Worm (Caenorhabditis elegans): ENCODE measurements around the gene fipr-13.
A peak's percentile ranks its signal among the peaks of the same experiment; 100 is the strongest.

Gene fipr-13

ce11 chrV:10084864-10085263 lies 20.5 kb downstream of the fipr-13 start, which contains the start of gene R04B5.6:
Gene R04B5.6 (plus strand): TSS chrV:10085164.
- TF ChIP-seq ztf-4 (tag; optimal IDR thresholded peaks at IDR 0.05) (peak; percentile 18), nhr-76 (tag; optimal IDR thresholded peaks at IDR 0.05) (peak; percentile 63), pqm-1 (tag; optimal IDR thresholded peaks at IDR 0.05) (no peak)

ce11 chrV:10086141-10086540 lies 21.8 kb downstream of the fipr-13 start:
- TF ChIP-seq egl-27 (tag; optimal IDR thresholded peaks at IDR 0.05) (no peak), nfya-1 (tag; optimal IDR thresholded peaks at IDR 0.05; ENCODE audit: insufficient read depth) (no peak), mml-1 (tag; optimal IDR thresholded peaks at IDR 0.05) (no peak), ceh-82 (tag; optimal IDR thresholded peaks at IDR 0.05) (no peak), nhr-67 (tag; optimal IDR thresholded peaks at IDR 0.05) (no peak), nhr-76 (tag; optimal IDR thresholded peaks at IDR 0.05) (peak; percentile 35), mdl-1 (tag; optimal IDR thresholded peaks at IDR 0.05) (no peak)

ce11 chrV:10087103-10087502 lies 22.8 kb downstream of the fipr-13 start, which contains the start of gene R04B5.5:
Gene R04B5.5 (plus strand): TSS chrV:10087480.
- TF ChIP-seq ZK546.5 (tag; optimal IDR thresholded peaks at IDR 0.05), result no peak
- no peak for TF ChIP-seq ceh-82 (tag; optimal IDR thresholded peaks at IDR 0.05)
- peak; percentile 91 for TF ChIP-seq elt-2 (tag; optimal IDR thresholded peaks at IDR 0.05)
- no peak for TF ChIP-seq unc-62 (GFP tag; optimal IDR thresholded peaks at IDR 0.05)
- no peak for TF ChIP-seq fkh-10 (GFP tag; optimal IDR thresholded peaks at IDR 0.05)
- TF ChIP-seq nhr-67 (tag; optimal IDR thresholded peaks at IDR 0.05), result no peak
- peak; percentile 62 for TF ChIP-seq nhr-76 (tag; optimal IDR thresholded peaks at IDR 0.05)
- TF ChIP-seq pqm-1 (tag; optimal IDR thresholded peaks at IDR 0.05), result peak; percentile 81
- TF ChIP-seq ceh-16 (tag; optimal IDR thresholded peaks at IDR 0.05), result no peak
- peak; percentile 60 for TF ChIP-seq nhr-23 (tag; optimal IDR thresholded peaks at IDR 0.05)
- no peak for TF ChIP-seq lin-15B (tag; optimal IDR thresholded peaks at IDR 0.05)
- TF ChIP-seq nhr-77 (tag; optimal IDR thresholded peaks at IDR 0.05), result no peak
- no peak for TF ChIP-seq eor-1 (tag; optimal IDR thresholded peaks at IDR 0.05)
- no peak for TF ChIP-seq lsy-12 (tag; optimal IDR thresholded peaks at IDR 0.05)
- no peak for TF ChIP-seq egl-5 (tag; optimal IDR thresholded peaks at IDR 0.05)
- TF ChIP-seq elt-3 (tag; optimal IDR thresholded peaks at IDR 0.05), result peak in 1 of 3 experiments; percentile 71
- peak; percentile 59 for TF ChIP-seq nhr-43 (tag; optimal IDR thresholded peaks at IDR 0.05; ENCODE audit: poor library complexity, severe bottlenecking)
- no peak for TF ChIP-seq nhr-237 (tag; optimal IDR thresholded peaks at IDR 0.05)
- TF ChIP-seq nhr-12 (tag; optimal IDR thresholded peaks at IDR 0.05), result no peak
- TF ChIP-seq ztf-4 (tag; optimal IDR thresholded peaks at IDR 0.05), result peak; percentile 61
- no peak for TF ChIP-seq ama-1 (optimal IDR thresholded peaks at IDR 0.05)
- peak; percentile 39 for TF ChIP-seq jun-1 (tag; optimal IDR thresholded peaks at IDR 0.05)
- TF ChIP-seq mdl-1 (tag; optimal IDR thresholded peaks at IDR 0.05), result peak; percentile 18
- no peak for TF ChIP-seq nhr-25 (tag; optimal IDR thresholded peaks at IDR 0.05)
- TF ChIP-seq ceh-28 (tag; optimal IDR thresholded peaks at IDR 0.05), result peak; percentile 2

- no peak for TF ChIP-seq lin-39 (tag; optimal IDR thresholded peaks at IDR 0.05)
- no peak for TF ChIP-seq mml-1 (tag; optimal IDR thresholded peaks at IDR 0.05)
- TF ChIP-seq jun-1 (tag; optimal IDR thresholded peaks at IDR 0.05), result no peak
- no peak for TF ChIP-seq elt-3 (tag; optimal IDR thresholded peaks at IDR 0.05)
- no peak for TF ChIP-seq tbx-2 (tag; optimal IDR thresholded peaks at IDR 0.05)
- no peak for TF ChIP-seq ceh-28 (tag; optimal IDR thresholded peaks at IDR 0.05)
- no peak for TF ChIP-seq egl-5 (tag; optimal IDR thresholded peaks at IDR 0.05)
- no peak for TF ChIP-seq nhr-12 (tag; optimal IDR thresholded peaks at IDR 0.05)
- no peak for TF ChIP-seq nhr-43 (tag; optimal IDR thresholded peaks at IDR 0.05; ENCODE audit: poor library complexity, severe bottlenecking)
- no peak for TF ChIP-seq sea-2 (GFP tag; optimal IDR thresholded peaks at IDR 0.05)
- no peak for TF ChIP-seq mdl-1 (tag; optimal IDR thresholded peaks at IDR 0.05)
- TF ChIP-seq nhr-237 (tag; optimal IDR thresholded peaks at IDR 0.05), result no peak
- TF ChIP-seq nhr-28 (tag; optimal IDR thresholded peaks at IDR 0.05), result no peak
- no peak for TF ChIP-seq lsy-12 (tag; optimal IDR thresholded peaks at IDR 0.05)
- TF ChIP-seq ama-1 (optimal IDR thresholded peaks at IDR 0.05), result no peak
- no peak for TF ChIP-seq nhr-23 (tag; optimal IDR thresholded peaks at IDR 0.05)
- TF ChIP-seq elt-2 (tag; optimal IDR thresholded peaks at IDR 0.05), result no peak
- no peak for TF ChIP-seq hmg-11 (tag; optimal IDR thresholded peaks at IDR 0.05)
These were observed 26.1 kb downstream of the fipr-13 start, which contains the start of gene R04B5.7 for ce11 chrV:10090461-10090860. Gene R04B5.7 (minus strand): TSS chrV:10090561.

- TF ChIP-seq ZK546.5 (tag; optimal IDR thresholded peaks at IDR 0.05) (no peak), fkh-2 (tag; optimal IDR thresholded peaks at IDR 0.05) (no peak), nhr-77 (tag; optimal IDR thresholded peaks at IDR 0.05) (no peak), daf-12 (tag; optimal IDR thresholded peaks at IDR 0.05) (no peak), nhr-23 (tag; optimal IDR thresholded peaks at IDR 0.05) (no peak), ztf-4 (tag; optimal IDR thresholded peaks at IDR 0.05) (no peak), hmg-11 (tag; optimal IDR thresholded peaks at IDR 0.05) (no peak), mdl-1 (tag; optimal IDR thresholded peaks at IDR 0.05) (no peak), snpc-4 (tag; optimal IDR thresholded peaks at IDR 0.05) (no peak), unc-62 (GFP tag; optimal IDR thresholded peaks at IDR 0.05) (no peak)
These were observed 26.8 kb downstream of the fipr-13 start, which contains the start of gene R04B5.11 for ce11 chrV:10091152-10091551. Gene R04B5.11 (minus strand): TSS chrV:10091252.
